Fruit fly (Drosophila melanogaster): Measurements from ENCODE around the gene Cpr62Bb.

Gene Cpr62Bb

DNA sequence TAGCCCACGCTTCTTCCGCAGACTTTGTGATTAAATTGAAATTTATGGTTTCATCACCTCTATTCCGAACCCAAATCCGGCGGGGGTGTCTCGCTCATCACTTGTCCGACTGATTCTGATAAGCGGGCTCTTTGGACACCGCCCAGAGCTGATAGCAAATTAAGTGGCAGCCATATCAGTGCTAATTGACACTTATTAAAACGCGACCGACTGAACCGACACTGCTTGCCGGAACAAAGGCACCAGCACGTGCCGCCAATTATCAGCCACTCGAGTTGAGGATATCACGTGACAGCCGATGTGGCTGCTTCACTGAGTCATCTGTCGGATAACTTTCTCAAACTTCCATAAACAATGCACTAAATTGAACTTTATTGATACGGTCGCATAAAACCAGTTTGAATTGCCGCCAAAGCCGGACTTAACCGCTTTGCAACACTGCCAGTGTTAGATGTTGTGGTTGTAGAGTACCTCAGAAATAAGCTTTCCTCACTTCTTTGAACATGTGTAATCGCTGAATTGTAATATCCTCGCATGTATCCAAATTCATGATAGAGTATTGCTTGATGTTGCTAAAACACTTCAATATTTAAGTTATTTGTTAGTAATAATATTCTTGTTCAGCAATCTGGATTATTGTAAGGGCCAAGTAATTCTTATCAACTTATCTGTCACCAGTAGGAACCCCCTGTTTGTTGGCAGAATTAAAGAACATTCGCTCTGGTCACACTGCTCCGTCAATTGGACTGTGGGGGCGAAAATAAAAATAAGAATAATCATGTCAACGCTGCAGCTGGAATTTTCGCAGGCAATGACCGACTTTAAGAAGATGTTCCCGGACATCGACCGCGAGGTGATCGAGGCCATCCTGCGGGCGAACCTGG is 21.7 kb upstream of the Cpr62Bb start, which contains the start of gene CG12024 (continued):
- TF ChIP-seq HLH4C (GFP tag; IDR thresholded peaks at IDR 0.05; ENCODE audit: partially characterized antibody): no peak
- peak; percentile 21 for TF ChIP-seq CG31388 (GFP tag; optimal IDR thresholded peaks at IDR 0.05)
- TF ChIP-seq trh (GFP tag; optimal IDR thresholded peaks at IDR 0.05): no peak
- no peak for TF ChIP-seq aop (GFP tag; IDR thresholded peaks at IDR 0.05)
- peak; percentile 85 for TF ChIP-seq CG30403 (GFP tag; optimal IDR thresholded peaks at IDR 0.05)
- peak; percentile 62; the same call in 1 of the 3 replicates for TF ChIP-seq H15 (GFP tag; IDR thresholded peaks at IDR 0.05)
- TF ChIP-seq mirr (GFP tag; optimal IDR thresholded peaks at IDR 0.05): peak; percentile 18
- peak; percentile 39 for TF ChIP-seq CG8388 (GFP tag; optimal IDR thresholded peaks at IDR 0.05)
- no peak for TF ChIP-seq corto (GFP tag; optimal IDR thresholded peaks at IDR 0.05)
- TF ChIP-seq CG10979 (tag; optimal IDR thresholded peaks at IDR 0.05): peak; percentile 62
- TF ChIP-seq h (optimal IDR thresholded peaks at IDR 0.05): no peak
- peak; percentile 73 for TF ChIP-seq PHDP (tag; optimal IDR thresholded peaks at IDR 0.05)
- TF ChIP-seq CG3726 (GFP tag; IDR thresholded peaks at IDR 0.05): no peak
- TF ChIP-seq CG10565 (GFP tag; optimal IDR thresholded peaks at IDR 0.05): no peak
- no peak for TF ChIP-seq yki (optimal IDR thresholded peaks at IDR 0.05)
- no peak for TF ChIP-seq CG2199 (GFP tag; IDR thresholded peaks at IDR 0.05)
- peak; percentile 58 for TF ChIP-seq dmrt11E (tag; optimal IDR thresholded peaks at IDR 0.05)
- no peak for TF ChIP-seq mld (GFP tag; IDR thresholded peaks at IDR 0.05; ENCODE audit: partially characterized antibody)
- no peak for TF ChIP-seq inv (GFP tag; IDR thresholded peaks at IDR 0.05; ENCODE audit: partially characterized antibody)
- TF ChIP-seq CG3995 (GFP tag; optimal IDR thresholded peaks at IDR 0.05): peak; percentile 74
- peak; percentile 51 for TF ChIP-seq Sox100B (GFP tag; optimal IDR thresholded peaks at IDR 0.05)
- TF ChIP-seq Nf-YC (tag; optimal IDR thresholded peaks at IDR 0.05): peak; percentile 73
- no peak; the same call in 2 of the 3 replicates for TF ChIP-seq CG11456 (GFP tag; IDR thresholded peaks at IDR 0.05)
- peak; percentile 89 for TF ChIP-seq CG9932 (GFP tag; IDR thresholded peaks at IDR 0.05)
- TF ChIP-seq ttk (GFP tag; IDR thresholded peaks at IDR 0.05): peak; percentile 23; the same call in 1 of the 2 replicates
- TF ChIP-seq slbo (GFP tag; IDR thresholded peaks at IDR 0.05): peak; percentile 81
- TF ChIP-seq CG7357 (GFP tag; IDR thresholded peaks at IDR 0.05): peak; percentile 99
- peak; percentile 83 for TF ChIP-seq Chrac-16 (GFP tag; optimal IDR thresholded peaks at IDR 0.05)
- peak; percentile 88 for TF ChIP-seq CG9797 (GFP tag; optimal IDR thresholded peaks at IDR 0.05)
- no peak for TF ChIP-seq Asciz (GFP tag; optimal IDR thresholded peaks at IDR 0.05)
- TF ChIP-seq CG1233 (GFP tag; optimal IDR thresholded peaks at IDR 0.05): peak; percentile 54
- 0 out of 3 replicates have a peak, but pooled peaks have one; percentile 21 for TF ChIP-seq so (GFP tag; IDR thresholded peaks at IDR 0.05)
- TF ChIP-seq gsb-n (tag; optimal IDR thresholded peaks at IDR 0.05): peak; percentile 44
- TF ChIP-seq CG5245 (GFP tag; optimal IDR thresholded peaks at IDR 0.05): no peak
- TF ChIP-seq Dref (GFP tag; IDR thresholded peaks at IDR 0.05): peak; percentile 4; the same call in 1 of the 2 replicates
- peak; percentile 97 for TF ChIP-seq Sin3A (optimal IDR thresholded peaks at IDR 0.05)
- peak; percentile 58 for TF ChIP-seq dm (GFP tag; optimal IDR thresholded peaks at IDR 0.05)
- TF ChIP-seq CG9817 (tag; optimal IDR thresholded peaks at IDR 0.05): peak; percentile 84
- peak; percentile 86 for TF ChIP-seq gfzf (GFP tag; optimal IDR thresholded peaks at IDR 0.05)
- TF ChIP-seq gro (GFP tag; optimal IDR thresholded peaks at IDR 0.05): peak; percentile 63
- TF ChIP-seq Dip3 (GFP tag; optimal IDR thresholded peaks at IDR 0.05): peak; percentile 82
- TF ChIP-seq wek (GFP tag; optimal IDR thresholded peaks at IDR 0.05): peak; percentile 66
- TF ChIP-seq ERR (GFP tag; optimal IDR thresholded peaks at IDR 0.05): peak; percentile 78
- TF ChIP-seq ftz-f1 (GFP tag; optimal IDR thresholded peaks at IDR 0.05): no peak
- TF ChIP-seq lmd (GFP tag; IDR thresholded peaks at IDR 0.05): peak; percentile 77
- TF ChIP-seq CG13287 (GFP tag; IDR thresholded peaks at IDR 0.05; ENCODE audit: partially characterized antibody): peak; percentile 15; the same call in 1 of the 2 replicates
- peak; percentile 23 for TF ChIP-seq CG5180 (GFP tag; optimal IDR thresholded peaks at IDR 0.05)
- no peak for TF ChIP-seq NK7.1 (GFP tag; optimal IDR thresholded peaks at IDR 0.05)
- TF ChIP-seq CG1832 (GFP tag; optimal IDR thresholded peaks at IDR 0.05): no peak
